Worm (Caenorhabditis elegans) whole organism, mixed stage, embryonic: ENCODE measurements around the gene prp-9.

Source experiments
- ceh-43 ChIP-seq: fragments of 200-800 bp; sonication (Bioruptor generic); optimal IDR thresholded peaks from 2 replicates; lab custom pipeline; 2018; ENCODE audit warnings: mild to moderate bottlenecking, missing genetic modification characterization, moderate library complexity, missing compliant biosample characterization
- elt-3 ChIP-seq: fragments of 150-350 bp; optimal IDR thresholded peaks from 2 replicates; lab custom pipeline; 2014; ENCODE audit warnings: missing biosample characterization, missing genetic modification characterization
- lin-13 ChIP-seq: fragments of 150-350 bp; optimal IDR thresholded peaks from 2 replicates; lab custom pipeline; 2014; ENCODE audit warnings: missing biosample characterization, missing genetic modification characterization
- lsy-2 ChIP-seq: fragments of 150-350 bp; optimal IDR thresholded peaks from 2 replicates; lab custom pipeline; 2014; ENCODE audit warnings: missing biosample characterization, missing genetic modification characterization
- nhr-12 ChIP-seq: fragments of 150-350 bp; optimal IDR thresholded peaks from 2 replicates; lab custom pipeline; 2014; ENCODE audit warnings: missing biosample characterization, missing genetic modification characterization
- nhr-76 ChIP-seq: sonication (generic microtip); optimal IDR thresholded peaks from 2 replicates; lab custom pipeline; 2017; ENCODE audit warnings: missing biosample characterization, missing genetic modification characterization
- snpc-4 ChIP-seq: fragments of 150-350 bp; optimal IDR thresholded peaks from 2 replicates; lab custom pipeline; 2014; ENCODE audit warnings: missing biosample characterization, missing genetic modification characterization
- ztf-11 ChIP-seq: fragments of 150-350 bp; optimal IDR thresholded peaks from 2 replicates; lab custom pipeline; 2014; ENCODE audit warnings: missing biosample characterization, missing genetic modification characterization

- TF ChIP-seq nhr-12 = no peak
- TF ChIP-seq lsy-2 = no peak
- TF ChIP-seq nhr-76 (tag; lab: Kevin White, UChicago) = no peak
- TF ChIP-seq lin-13 = no peak
- no peak for TF ChIP-seq ceh-43 (GFP tag; lab: Kevin White, UChicago)
- no peak for TF ChIP-seq elt-3 (tag; lab: Kevin White, UChicago)
- TF ChIP-seq ztf-11 (tag; lab: Kevin White, UChicago) = no peak
- TF ChIP-seq snpc-4 = no peak
These were observed 15.2 kb upstream of the prp-9 start, which contains the start of gene pqn-73 for ce11 chrII:8540412-8540811.
